Worm (Caenorhabditis elegans): ENCODE measurements around the gene mca-3.

- no peak for TF ChIP-seq ztf-25 (GFP tag; IDR thresholded peaks at IDR 0.05)
- TF ChIP-seq hlh-12 (tag; optimal IDR thresholded peaks at IDR 0.05) = no peak
- no peak for TF ChIP-seq egrh-3 (GFP tag; IDR thresholded peaks at IDR 0.05)
- TF ChIP-seq unc-62 (GFP tag; optimal IDR thresholded peaks at IDR 0.05) = no peak
Measured at ce11 chrIV:3135000-3135399, 2.1 kb upstream of the mca-3 start.
